Worm (Caenorhabditis elegans) whole organism, L4/young adult: ENCODE results near the gene M162.5.
"Not testable (repeated sequence)": the region's sequence is repeated elsewhere in the genome, so short reads cannot be mapped to it uniquely, and the experiment has no call there.

ENCODE experiments used
- W03F9.2 ChIP-seq: fragments of 150-350 bp; optimal IDR thresholded peaks from 2 replicates; lab custom pipeline; 2014; ENCODE audit warnings: missing biosample characterization, missing genetic modification characterization
- dao-5 ChIP-seq: sonication (generic microtip); optimal IDR thresholded peaks from 2 replicates; lab custom pipeline; 2016; ENCODE audit warnings: missing genotype, missing genetic modification characterization, moderate library complexity, missing compliant biosample characterization
- him-1 ChIP-seq: sonication (generic microtip); optimal IDR thresholded peaks from 2 replicates; lab custom pipeline; 2016; ENCODE audit warnings: missing genotype, missing genetic modification reagents, missing genetic modification characterization, missing compliant biosample characterization

M162.5 gene

DNA sequence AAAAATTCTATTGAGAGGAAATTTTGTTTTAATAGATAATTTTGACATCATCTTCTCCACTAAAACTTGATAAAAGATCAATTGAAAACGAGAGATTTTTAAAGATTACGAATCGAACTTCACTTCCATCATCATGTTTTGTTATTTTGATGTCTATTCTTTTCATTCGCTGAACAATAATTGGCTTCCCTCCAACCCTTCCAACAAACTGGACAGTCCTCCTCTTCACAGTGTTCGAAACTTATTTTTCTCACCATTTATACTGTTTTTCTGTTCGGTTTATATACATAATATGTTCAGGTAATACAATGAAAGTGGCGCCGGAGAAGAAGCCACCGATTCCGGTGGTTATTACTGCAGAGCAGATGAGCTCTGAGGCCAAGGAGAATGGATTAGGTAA, at the start of gene M162.5:
Gene M162.5 (plus strand): TSS at position 301 of the 400 bp plus-strand sequence.
- TF ChIP-seq dao-5 (tag; lab: Kevin White, UChicago) (no peak), him-1 (tag; lab: Kevin White, UChicago) (no peak), W03F9.2 (tag; lab: Kevin White, UChicago) (no peak)

DNA sequence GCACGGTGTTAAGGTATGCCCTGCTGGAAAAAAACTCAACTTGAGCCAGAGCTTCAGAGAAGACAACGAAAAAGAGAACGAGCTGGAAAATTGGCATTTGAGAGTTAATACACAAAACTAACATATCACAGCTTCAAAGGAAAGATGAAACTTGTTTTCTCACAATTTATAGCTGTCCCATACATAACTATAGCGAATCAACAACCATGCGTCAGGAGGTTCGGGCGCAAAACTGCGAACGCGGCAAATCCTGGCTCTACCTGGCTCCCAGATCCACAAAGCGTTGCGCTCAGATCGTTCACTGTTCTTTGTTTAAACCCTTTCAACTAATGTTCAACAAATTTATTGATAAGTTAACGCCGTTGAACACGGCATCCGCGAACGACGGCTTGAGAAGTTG, 49.2 kb upstream of the M162.5 start, which contains the start of gene Y43F8C.23:
Gene Y43F8C.23 (minus strand): TSS at position 101 of the 400 bp plus-strand sequence.
- TF ChIP-seq dao-5, him-1, W03F9.2 (tag; lab: Kevin White, UChicago): not testable (repeated sequence)

DNA sequence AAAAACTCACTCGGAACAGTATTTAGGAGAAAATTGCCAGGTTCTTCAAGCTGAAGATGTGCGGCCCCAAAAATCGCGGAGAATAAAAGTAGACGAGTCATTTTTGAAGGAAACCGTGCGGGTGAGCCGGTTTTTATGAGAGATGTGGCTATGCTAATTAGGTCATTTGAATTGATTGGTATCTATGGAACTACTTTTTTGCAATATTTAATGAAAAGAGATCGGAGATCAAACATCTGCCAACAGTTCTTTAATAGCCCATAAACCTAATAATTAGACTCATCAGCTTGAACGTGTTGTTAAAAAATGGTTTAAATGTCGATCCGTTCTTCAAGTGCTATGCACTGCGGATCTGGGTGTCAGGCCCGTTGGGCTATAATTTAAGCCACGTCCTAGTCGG, 45.4 kb upstream of the M162.5 start, which contains the start of gene Y43F8C.16:
Gene Y43F8C.16 (minus strand): TSS at position 101 of the 400 bp plus-strand sequence.
- TF ChIP-seq him-1 (tag; lab: Kevin White, UChicago), result no peak
- no peak for TF ChIP-seq W03F9.2 (tag; lab: Kevin White, UChicago)
- TF ChIP-seq dao-5 (tag; lab: Kevin White, UChicago), result no peak

DNA sequence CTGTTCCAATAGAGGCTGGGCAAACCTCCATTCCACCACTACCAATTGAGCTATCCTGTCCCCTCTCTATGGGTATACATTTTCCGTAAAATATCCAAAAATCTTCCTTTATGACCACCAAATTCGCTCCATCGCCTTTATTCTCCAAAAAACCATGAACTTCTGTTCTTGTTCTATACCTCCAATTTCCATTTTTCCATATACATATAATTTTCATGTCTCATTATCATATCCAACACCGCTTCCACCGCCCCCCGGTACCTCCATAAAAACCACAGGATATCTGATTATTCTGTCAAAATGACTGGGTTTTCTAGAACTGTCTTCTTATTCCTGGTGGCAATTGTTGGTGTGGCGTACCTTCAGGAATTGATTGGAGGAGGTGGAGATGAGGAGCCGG, 45.0 kb upstream of the M162.5 start, which contains the start of gene Y43F8C.17:
Gene Y43F8C.17 (plus strand): TSS at position 301 of the 400 bp plus-strand sequence.
- no peak for TF ChIP-seq dao-5 (tag; lab: Kevin White, UChicago)
- no peak for TF ChIP-seq him-1 (tag; lab: Kevin White, UChicago)
- no peak for TF ChIP-seq W03F9.2 (tag; lab: Kevin White, UChicago)

DNA sequence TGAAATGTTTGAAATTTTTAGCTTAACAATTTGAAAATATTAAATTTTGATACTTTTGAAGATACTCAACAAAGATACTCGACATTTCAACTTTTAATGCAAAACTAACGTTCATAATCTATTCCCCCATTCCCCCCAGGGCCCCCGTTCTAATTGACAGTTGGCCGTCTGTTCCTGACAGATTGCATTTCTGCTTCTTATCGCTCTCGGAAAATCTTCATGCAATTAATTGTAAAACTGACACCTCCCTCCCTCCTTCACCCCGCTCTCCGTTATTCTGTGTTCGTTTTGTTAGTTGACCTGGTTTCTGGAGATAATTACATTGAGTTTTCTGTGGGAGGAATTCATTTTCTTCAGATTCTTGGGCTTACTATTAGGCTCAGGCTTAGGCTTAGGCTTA, 42.9 kb upstream of the M162.5 start:
- TF ChIP-seq W03F9.2 (tag; lab: Kevin White, UChicago) (no peak), dao-5 (tag; lab: Kevin White, UChicago) (no peak), him-1 (tag; lab: Kevin White, UChicago) (no peak)

DNA sequence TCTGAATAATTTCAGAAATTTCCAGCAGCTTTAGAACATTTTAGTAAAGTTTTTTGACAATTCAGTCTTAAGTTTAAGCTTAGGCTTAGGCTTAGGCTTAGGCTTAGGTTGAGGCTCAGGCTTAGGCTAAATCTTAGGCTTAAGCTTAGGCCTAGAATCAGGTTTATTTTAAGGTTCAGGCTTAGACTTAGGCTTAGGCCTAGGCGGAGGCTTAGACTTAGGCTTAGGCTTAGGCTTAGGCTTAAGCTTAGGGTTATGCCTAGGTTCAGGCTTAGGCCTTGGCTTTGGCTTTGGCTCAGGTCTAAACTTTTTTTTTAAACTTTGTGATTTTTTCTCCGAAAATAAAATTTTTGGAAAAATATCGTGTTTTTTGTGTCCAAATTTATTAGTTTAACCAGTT, 42.2 kb upstream of the M162.5 start:
- TF ChIP-seq dao-5 (tag; lab: Kevin White, UChicago) (no peak), W03F9.2 (tag; lab: Kevin White, UChicago) (no peak), him-1 (tag; lab: Kevin White, UChicago) (no peak)

DNA sequence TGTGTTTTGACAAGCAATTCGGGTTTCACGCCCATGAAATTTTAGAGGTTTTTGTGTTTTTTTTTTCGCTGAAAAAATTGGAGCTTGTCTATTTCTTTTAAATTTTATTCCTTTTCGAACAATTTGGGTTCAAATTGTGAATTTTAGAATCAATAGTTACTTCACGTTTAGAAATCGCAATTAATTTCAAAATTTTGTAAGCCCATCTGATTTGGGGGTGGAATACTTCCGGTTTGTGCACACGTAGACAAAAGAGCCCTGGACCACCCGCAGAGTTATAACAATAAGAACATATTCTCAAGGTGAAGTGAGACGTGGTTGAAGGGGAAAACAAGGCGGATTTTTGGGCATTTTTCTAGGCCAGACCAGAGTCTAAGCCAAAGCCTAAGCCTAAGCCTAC, 41.6 kb upstream of the M162.5 start, which contains the start of gene Y116F11A.6:
Gene Y116F11A.6 (plus strand): TSS at position 301 of the 400 bp plus-strand sequence.
- TF ChIP-seq him-1 (tag; lab: Kevin White, UChicago), result no peak
- TF ChIP-seq W03F9.2 (tag; lab: Kevin White, UChicago), result no peak
- TF ChIP-seq dao-5 (tag; lab: Kevin White, UChicago), result no peak

DNA sequence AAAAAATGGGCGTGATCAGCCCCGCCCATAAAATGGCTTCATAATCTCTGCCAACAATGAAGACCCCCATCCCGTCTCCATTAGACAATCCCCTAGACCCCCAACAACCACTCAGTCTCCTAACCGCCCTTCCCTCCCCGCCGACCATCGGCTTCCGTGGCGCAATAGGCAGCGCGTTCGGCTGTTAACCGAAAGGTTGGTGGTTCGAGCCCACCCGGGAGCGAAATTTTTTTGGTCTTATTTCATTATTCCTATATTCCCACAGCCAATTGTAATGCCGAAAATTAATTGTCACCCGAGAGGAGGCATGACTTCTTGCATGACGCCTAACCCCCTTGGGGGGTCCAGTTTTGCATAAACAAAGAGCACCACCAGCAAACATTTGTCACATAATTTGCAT, 38.0 kb upstream of the M162.5 start:
- TF ChIP-seq dao-5 (tag; lab: Kevin White, UChicago) (no peak), W03F9.2 (tag; lab: Kevin White, UChicago) (no peak), him-1 (tag; lab: Kevin White, UChicago) (no peak)

DNA sequence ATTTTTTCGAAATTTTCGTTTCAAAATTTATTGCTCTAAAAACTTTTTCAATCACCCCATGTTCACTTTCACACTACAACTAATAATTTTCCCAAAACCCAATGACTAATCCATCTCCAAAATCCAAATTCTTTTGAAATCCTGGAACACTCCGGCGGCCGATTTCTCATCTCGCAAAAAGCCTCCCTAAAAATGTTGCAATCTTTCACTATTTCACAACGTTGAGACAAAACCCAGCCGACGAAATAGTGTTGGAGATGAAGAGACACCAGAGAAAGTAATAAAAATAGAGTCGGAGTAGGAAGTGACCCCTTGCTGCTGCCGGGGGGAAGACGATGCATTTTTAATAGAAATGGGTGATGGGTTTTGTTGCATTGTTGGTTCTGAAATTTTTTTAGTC, 36.3 kb upstream of the M162.5 start:
- TF ChIP-seq dao-5 (tag; lab: Kevin White, UChicago) (no peak), W03F9.2 (tag; lab: Kevin White, UChicago) (no peak), him-1 (tag; lab: Kevin White, UChicago) (no peak)

DNA sequence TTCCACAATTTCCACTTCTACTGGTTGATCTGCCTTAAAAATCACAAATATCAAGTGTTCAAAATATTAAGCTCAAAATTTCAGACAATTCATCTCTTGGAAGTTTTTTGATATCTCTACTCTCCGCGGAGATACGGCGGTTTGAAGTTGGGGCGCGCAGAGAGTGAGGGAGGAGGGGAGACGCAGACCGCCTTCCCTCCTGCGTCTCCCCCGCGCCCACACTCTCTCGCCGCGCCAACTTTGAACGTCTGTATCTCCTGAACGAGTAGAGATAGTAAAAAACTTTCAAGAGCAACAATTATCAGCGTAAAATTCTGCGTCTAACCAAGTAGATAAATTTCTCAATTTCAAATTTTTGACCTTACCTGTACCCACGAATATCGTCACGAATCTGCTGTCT, 32.9 kb upstream of the M162.5 start:
- TF ChIP-seq dao-5 (tag; lab: Kevin White, UChicago), result no peak
- no peak for TF ChIP-seq W03F9.2 (tag; lab: Kevin White, UChicago)
- no peak for TF ChIP-seq him-1 (tag; lab: Kevin White, UChicago)

DNA sequence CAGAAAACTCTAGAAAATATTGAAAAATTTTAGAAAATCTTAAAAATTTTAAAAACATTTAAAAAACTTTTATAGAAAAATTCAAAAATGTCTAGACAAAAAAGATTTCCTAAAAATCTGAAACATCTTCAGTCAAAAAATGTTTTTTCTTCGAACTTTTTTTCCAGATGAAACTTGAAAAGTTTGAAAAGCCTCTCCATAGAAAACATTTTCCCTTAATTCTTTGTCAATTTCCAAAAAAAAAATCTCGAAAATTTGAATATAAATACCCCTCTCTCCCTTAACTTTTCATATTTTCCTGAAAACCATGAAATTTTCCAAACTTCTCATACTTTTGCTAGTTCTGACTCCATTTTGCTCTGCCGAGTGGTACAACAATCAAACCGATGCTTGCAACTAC, 32.1 kb upstream of the M162.5 start, which contains the start of gene Y116F11A.3:
Gene Y116F11A.3 (plus strand): TSS at position 301 of the 400 bp plus-strand sequence.
- TF ChIP-seq him-1 (tag; lab: Kevin White, UChicago) (no peak), W03F9.2 (tag; lab: Kevin White, UChicago) (no peak), dao-5 (tag; lab: Kevin White, UChicago) (no peak)

DNA sequence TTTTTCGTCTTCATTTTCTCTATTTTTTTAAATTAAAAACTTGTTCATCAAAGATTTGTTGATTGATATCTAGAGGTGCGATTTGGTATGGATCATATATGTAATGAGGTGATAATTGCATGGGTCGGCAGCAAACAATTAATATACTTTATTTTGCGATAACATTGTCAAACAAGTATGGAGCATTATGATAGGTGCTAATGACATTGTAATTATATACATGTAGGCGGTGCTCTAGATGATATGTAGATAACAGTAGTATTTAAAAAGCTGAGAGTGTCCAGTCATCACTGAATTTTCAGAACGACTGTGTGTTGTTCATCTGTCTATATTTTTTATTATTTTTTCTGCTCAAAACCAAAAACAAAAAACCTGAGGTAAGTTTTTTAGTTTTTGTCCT, 30.6 kb upstream of the M162.5 start, which contains the start of gene Y116F11A.1:
Gene Y116F11A.1 (plus strand): TSS at position 301 of the 400 bp plus-strand sequence.
- TF ChIP-seq him-1 (tag; lab: Kevin White, UChicago) (no peak), W03F9.2 (tag; lab: Kevin White, UChicago) (no peak), dao-5 (tag; lab: Kevin White, UChicago) (no peak)

DNA sequence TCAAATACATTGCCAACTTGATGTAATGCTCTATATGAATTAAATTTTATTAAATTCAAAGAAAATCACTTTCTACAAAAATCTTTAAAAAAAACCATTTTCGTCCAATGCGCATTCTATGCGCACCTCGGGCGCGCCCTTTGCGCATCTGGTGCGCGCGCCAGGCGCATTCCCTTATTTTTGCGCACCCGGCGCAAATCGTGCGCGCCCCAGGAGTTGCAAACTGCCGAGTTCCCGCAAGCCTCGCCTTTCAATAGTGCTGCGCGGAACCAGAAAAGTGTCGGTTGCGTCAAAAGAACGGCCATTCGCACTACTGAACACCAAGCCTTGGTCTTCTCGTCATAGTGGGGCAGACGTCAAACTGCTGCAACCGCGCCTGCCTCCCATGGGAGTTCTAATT, 27.1 kb upstream of the M162.5 start:
- no peak for TF ChIP-seq W03F9.2 (tag; lab: Kevin White, UChicago)
- no peak for TF ChIP-seq dao-5 (tag; lab: Kevin White, UChicago)
- TF ChIP-seq him-1 (tag; lab: Kevin White, UChicago), result no peak

DNA sequence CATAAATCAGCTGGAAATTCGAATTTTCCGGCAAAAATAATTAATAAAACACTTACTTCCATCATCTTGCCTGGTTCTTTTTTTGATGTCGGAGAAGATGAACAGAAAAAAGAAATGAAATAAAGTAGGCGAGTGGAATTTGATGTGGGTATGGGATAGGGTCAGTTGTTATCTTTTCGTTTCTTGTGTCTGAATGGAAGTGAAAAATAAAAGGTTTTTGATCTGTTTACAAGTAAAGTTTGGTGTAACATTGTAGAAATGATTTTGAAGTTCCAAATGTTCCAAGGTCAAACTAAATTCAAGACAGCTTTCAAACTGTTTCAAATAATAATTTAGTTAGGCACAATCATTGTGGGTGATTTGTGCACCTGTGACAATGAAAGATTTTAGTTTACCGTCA, 23.4 kb upstream of the M162.5 start, which contains the start of gene W04E12.7:
Gene W04E12.7 (minus strand): TSS at position 101 of the 400 bp plus-strand sequence.
- TF ChIP-seq W03F9.2 (tag; lab: Kevin White, UChicago) (no peak), him-1 (tag; lab: Kevin White, UChicago) (no peak), dao-5 (tag; lab: Kevin White, UChicago) (no peak)
